Worm (Caenorhabditis elegans): Measurements from ENCODE around the gene Y17G7B.12.

Gene Y17G7B.12

DNA sequence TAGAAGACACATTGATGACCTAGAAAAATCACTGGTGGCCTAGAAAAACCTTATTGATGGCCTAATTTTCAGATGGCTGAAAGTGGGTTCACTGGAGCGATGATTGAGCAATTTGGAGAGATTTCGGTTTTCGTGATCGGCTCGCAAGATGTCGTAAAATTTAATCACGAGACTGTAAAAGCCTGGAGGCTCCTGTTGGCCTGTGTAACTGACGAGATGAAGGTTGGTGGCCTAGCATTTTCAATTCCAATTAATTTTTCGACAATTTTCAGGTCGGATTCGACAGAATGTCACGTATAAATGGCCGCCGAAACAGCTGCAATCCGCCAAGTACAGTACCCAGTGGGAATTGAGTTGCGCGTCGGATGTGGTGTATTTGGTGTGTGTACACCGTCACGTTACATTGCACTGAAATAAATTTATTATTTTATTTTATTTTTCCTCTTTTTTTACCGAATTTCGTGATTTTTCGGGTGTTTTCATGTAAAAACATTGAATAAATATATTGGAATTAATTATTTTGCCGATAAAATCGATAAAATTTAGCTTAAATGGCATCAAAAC lies at the start of gene Y17G7B.12:
Gene Y17G7B.12 (plus strand): TSS at position 547 of the 564 bp plus-strand sequence.
- TF ChIP-seq cog-1 (tag; optimal IDR thresholded peaks at IDR 0.05) (no peak), ztf-23 (GFP tag; IDR thresholded peaks at IDR 0.05) (no peak), tab-1 (GFP tag; IDR thresholded peaks at IDR 0.05) (no peak)

- TF ChIP-seq cog-1 (tag; optimal IDR thresholded peaks at IDR 0.05): no peak
- no peak for TF ChIP-seq flt-1 (GFP tag; IDR thresholded peaks at IDR 0.05)
- TF ChIP-seq tab-1 (GFP tag; IDR thresholded peaks at IDR 0.05): no peak
- no peak for TF ChIP-seq ref-1 (GFP tag; conservative IDR thresholded peaks at IDR 0.05)
- TF ChIP-seq T22C8.4 (GFP tag; IDR thresholded peaks at IDR 0.05): no peak
- no peak for TF ChIP-seq ztf-29 (GFP tag; IDR thresholded peaks at IDR 0.05)
- TF ChIP-seq klf-2 (GFP tag; conservative IDR thresholded peaks at IDR 0.05): no peak
- no peak for TF ChIP-seq ztf-23 (GFP tag; IDR thresholded peaks at IDR 0.05)
- no peak for TF ChIP-seq med-1 (GFP tag; optimal IDR thresholded peaks at IDR 0.05; ENCODE audit: insufficient read depth)
Measured at ce11 chrII:11974048-11974995, 49.3 kb upstream of the Y17G7B.12 start.

- TF ChIP-seq ref-1 (GFP tag; conservative IDR thresholded peaks at IDR 0.05) (no peak), ztf-29 (GFP tag; IDR thresholded peaks at IDR 0.05) (no peak), klf-2 (GFP tag; conservative IDR thresholded peaks at IDR 0.05) (no peak), tab-1 (GFP tag; IDR thresholded peaks at IDR 0.05) (no peak), T22C8.4 (GFP tag; IDR thresholded peaks at IDR 0.05) (no peak), flt-1 (GFP tag; IDR thresholded peaks at IDR 0.05) (no peak), med-1 (GFP tag; optimal IDR thresholded peaks at IDR 0.05; ENCODE audit: insufficient read depth) (no peak), cog-1 (tag; optimal IDR thresholded peaks at IDR 0.05) (no peak), ztf-23 (GFP tag; IDR thresholded peaks at IDR 0.05) (no peak)
Measured at ce11 chrII:11976727-11977259, 46.9 kb upstream of the Y17G7B.12 start.

DNA sequence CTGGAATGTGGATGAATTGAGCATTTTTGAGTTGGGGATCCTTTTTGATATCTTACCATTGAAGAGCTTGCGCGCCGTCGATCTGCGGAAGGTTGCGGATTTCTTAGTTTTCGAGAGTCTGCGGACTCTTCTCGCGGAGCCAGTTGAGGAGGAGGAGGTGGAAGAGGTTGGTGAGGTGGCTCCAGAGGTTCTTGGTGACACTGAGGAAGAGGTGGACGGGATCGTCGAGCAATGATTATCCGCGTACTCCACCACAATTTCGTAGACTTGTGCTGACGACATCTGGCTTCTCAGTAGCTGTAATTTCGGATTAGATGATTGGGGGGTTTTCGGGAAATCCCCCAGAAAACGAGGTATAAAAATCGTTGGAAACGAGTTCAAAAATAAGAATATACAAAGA lies 46.3 kb upstream of the Y17G7B.12 start, which contains the start of gene Y17G7B.21:
Gene Y17G7B.21 (minus strand): TSS at position 299 of the 400 bp plus-strand sequence.
- 0 out of 2 replicates have a peak, but pooled peaks have one; percentile 50 for TF ChIP-seq flt-1 (GFP tag; IDR thresholded peaks at IDR 0.05)
- TF ChIP-seq med-1 (GFP tag; optimal IDR thresholded peaks at IDR 0.05; ENCODE audit: insufficient read depth): no peak

DNA sequence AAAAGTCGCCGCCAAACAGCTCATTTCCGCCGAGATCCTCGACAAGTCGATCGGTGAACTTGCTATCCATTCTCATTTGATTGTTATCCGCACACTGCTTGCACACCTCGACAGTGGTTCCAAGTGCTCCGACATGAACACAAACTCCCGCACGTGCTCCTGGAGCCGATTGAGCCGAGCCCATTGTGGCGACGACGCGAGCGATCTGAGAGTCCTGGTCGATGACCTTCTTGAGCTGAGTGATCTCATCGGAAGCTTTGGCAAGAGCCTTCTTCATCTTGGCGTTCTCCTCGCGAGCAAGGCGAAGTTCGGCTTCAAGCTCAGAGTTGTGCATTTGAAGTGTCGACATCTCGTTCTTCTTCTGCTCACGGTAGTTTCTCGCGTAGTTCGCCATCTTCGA lies 45.2 kb upstream of the Y17G7B.12 start:
- TF ChIP-seq ref-1 (GFP tag; conservative IDR thresholded peaks at IDR 0.05) (no peak), tab-1 (GFP tag; IDR thresholded peaks at IDR 0.05) (no peak), ztf-23 (GFP tag; IDR thresholded peaks at IDR 0.05) (no peak), klf-2 (GFP tag; conservative IDR thresholded peaks at IDR 0.05) (no peak), ztf-29 (GFP tag; IDR thresholded peaks at IDR 0.05) (no peak)

- TF ChIP-seq T22C8.4 (GFP tag; IDR thresholded peaks at IDR 0.05) (no peak), ztf-29 (GFP tag; IDR thresholded peaks at IDR 0.05) (no peak), med-1 (GFP tag; optimal IDR thresholded peaks at IDR 0.05; ENCODE audit: insufficient read depth) (no peak), flt-1 (GFP tag; IDR thresholded peaks at IDR 0.05) (no peak), tab-1 (GFP tag; IDR thresholded peaks at IDR 0.05) (no peak), klf-2 (GFP tag; conservative IDR thresholded peaks at IDR 0.05) (no peak), ztf-23 (GFP tag; IDR thresholded peaks at IDR 0.05) (no peak), cog-1 (tag; optimal IDR thresholded peaks at IDR 0.05) (no peak), ref-1 (GFP tag; conservative IDR thresholded peaks at IDR 0.05) (no peak)
Measured at ce11 chrII:11978920-11979319, 44.7 kb upstream of the Y17G7B.12 start.

DNA sequence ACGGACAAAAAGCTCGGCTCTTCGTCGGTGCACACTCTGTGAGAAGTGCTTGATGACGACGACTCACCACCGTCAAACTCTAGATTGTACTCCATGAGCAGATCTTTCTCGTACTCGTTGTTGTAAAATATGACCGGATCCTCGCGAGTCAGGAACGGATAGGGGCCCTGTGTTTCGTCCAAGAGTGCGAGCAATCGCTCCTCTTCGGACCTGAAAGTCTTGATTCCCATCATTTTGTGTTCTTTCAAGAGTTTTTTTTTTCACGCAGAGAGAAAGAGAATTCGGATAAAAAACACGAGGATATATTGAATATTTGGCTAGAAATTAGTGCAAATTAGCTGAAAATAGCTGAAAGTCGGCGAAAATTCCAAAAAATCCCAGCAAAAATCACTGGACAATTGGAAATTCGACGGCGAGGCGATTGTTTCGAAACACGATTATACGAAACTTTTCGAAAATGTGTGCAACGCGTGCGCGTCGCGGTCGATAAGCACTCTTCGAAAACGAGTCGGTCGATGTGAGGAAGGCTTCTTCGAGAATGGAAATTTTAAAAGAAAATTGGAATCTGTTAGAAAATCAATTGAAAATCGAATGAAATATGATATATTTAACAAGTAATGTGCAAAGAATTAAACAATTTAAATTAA lies 44.1 kb upstream of the Y17G7B.12 start, which contains the start of the genes ash-2 and Y17G7B.20:
Gene ash-2 (plus strand): TSS at position 390 of the 647 bp plus-strand sequence.
Gene Y17G7B.20 (minus strand): TSS at position 396 of the 647 bp plus-strand sequence.
- TF ChIP-seq tab-1 (GFP tag; IDR thresholded peaks at IDR 0.05): 0 out of 2 replicates have a peak, but pooled peaks have one; percentile 4
- no peak for TF ChIP-seq med-1 (GFP tag; optimal IDR thresholded peaks at IDR 0.05; ENCODE audit: insufficient read depth)

DNA sequence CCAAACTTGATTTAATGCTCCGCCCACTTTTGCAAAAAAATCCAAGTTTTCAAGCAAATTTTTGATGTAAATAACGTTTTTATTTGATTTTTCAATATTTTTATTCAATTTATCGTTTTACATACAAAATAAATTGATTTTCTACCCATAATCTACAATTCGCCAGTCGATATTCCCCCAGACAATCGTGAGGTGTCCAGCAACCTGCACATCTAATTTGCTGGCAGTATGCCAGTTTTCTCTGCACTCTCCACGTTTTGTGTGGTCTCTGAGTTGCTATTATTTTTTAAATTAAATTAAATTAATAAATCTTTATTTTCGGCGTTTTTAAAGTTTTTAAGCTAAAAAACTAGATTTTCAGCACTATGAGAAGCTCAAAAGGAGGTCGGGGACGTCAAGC lies 43.6 kb upstream of the Y17G7B.12 start:
- TF ChIP-seq cog-1 (tag; optimal IDR thresholded peaks at IDR 0.05) (peak; percentile 62), tab-1 (GFP tag; IDR thresholded peaks at IDR 0.05) (0 out of 2 replicates have a peak, but pooled peaks have one; percentile 8), ztf-29 (GFP tag; IDR thresholded peaks at IDR 0.05) (no peak), ref-1 (GFP tag; conservative IDR thresholded peaks at IDR 0.05) (no peak), ztf-23 (GFP tag; IDR thresholded peaks at IDR 0.05) (peak; percentile 76), T22C8.4 (GFP tag; IDR thresholded peaks at IDR 0.05) (no peak), flt-1 (GFP tag; IDR thresholded peaks at IDR 0.05) (peak; percentile 63)

DNA sequence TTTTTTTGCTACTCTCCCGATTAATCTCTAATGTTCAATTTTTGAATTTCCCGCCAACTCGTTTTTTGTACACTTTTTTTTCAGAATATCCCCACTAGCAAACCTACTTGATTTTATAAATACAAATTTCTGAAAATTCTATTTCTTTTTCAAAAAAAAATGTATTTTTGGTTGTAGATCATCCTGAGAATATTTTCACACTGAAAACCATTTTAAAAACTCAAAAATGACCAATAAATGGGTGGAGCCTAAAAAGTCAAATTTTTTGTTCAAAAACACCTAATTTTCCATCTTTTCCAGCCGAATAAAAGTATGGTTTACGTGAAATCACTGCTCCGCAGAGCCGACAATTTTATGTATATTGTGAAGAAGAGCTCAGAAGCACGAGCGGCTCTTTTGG lies 34.9 kb upstream of the Y17G7B.12 start, which contains the start of gene Y17G7B.3:
Gene Y17G7B.3 (plus strand): TSS at position 301 of the 400 bp plus-strand sequence.
- TF ChIP-seq cog-1 (tag; optimal IDR thresholded peaks at IDR 0.05) (no peak), ztf-23 (GFP tag; IDR thresholded peaks at IDR 0.05) (no peak), med-1 (GFP tag; optimal IDR thresholded peaks at IDR 0.05; ENCODE audit: insufficient read depth) (no peak), ref-1 (GFP tag; conservative IDR thresholded peaks at IDR 0.05) (no peak), klf-2 (GFP tag; conservative IDR thresholded peaks at IDR 0.05) (no peak), ztf-29 (GFP tag; IDR thresholded peaks at IDR 0.05) (no peak)

Measured in whole organism, midembryonic.